Worm (Caenorhabditis elegans) whole organism, L4 larva: Measurements from ENCODE around the gene cul-1.

Experiments
- F49E8.2 ChIP-seq: sonication (generic microtip); optimal IDR thresholded peaks from 2 replicates; lab custom pipeline; 2016; ENCODE audit warnings: missing compliant biosample characterization, mild to moderate bottlenecking, missing genetic modification characterization, borderline replicate concordance
- R02D3.7 ChIP-seq: fragments of 150-350 bp; sonication (generic microtip); optimal IDR thresholded peaks from 3 replicates; lab custom pipeline; 2014; ENCODE audit warnings: missing biosample characterization, missing genetic modification characterization
- T26A8.4 ChIP-seq: fragments of 200-800 bp; sonication (Bioruptor generic); IDR thresholded peaks from 2 replicates; pipeline ENCODE4 v1.3.6; 2022; ENCODE audit warnings: missing genetic modification characterization, missing compliant biosample characterization
- Y75B8A.6 ChIP-seq: fragments of 200-800 bp; sonication (Bioruptor generic); IDR thresholded peaks from 2 replicates; pipeline ENCODE4 v1.3.6; 2022; ENCODE audit warnings: missing genetic modification reagents, missing genetic modification characterization, missing compliant biosample characterization
- aha-1 ChIP-seq: fragments of 150-350 bp; peaks from one replicate; lab custom pipeline; 2014; ENCODE audit warnings: missing biosample characterization, missing genetic modification characterization
- aly-2 ChIP-seq: sonication (generic microtip); optimal IDR thresholded peaks from 2 replicates; lab custom pipeline; 2018; ENCODE audit warnings: missing biosample characterization, missing genetic modification characterization
- arid-1 ChIP-seq: fragments of 200-800 bp; sonication (Bioruptor generic); conservative IDR thresholded peaks from 2 replicates; pipeline ENCODE4 v1.3.6; 2022; ENCODE audit warnings: missing genetic modification reagents, missing genetic modification characterization, missing compliant biosample characterization
- ceh-20 ChIP-seq: fragments of 200-800 bp; sonication (Bioruptor generic); IDR thresholded peaks from 2 replicates; pipeline ENCODE4 v1.3.6; 2022; ENCODE audit warnings: missing genetic modification reagents, missing genetic modification characterization, missing compliant biosample characterization
- ceh-82 ChIP-seq: sonication (generic microtip); optimal IDR thresholded peaks from 2 replicates; lab custom pipeline; 2017; ENCODE audit warnings: missing biosample characterization, missing genetic modification characterization
- ces-1 ChIP-seq: fragments of 150-350 bp; sonication (generic microtip); optimal IDR thresholded peaks from 4 replicates; lab custom pipeline; 2014; ENCODE audit warnings: missing biosample characterization, missing genetic modification reagents, missing genetic modification characterization
- daf-12 ChIP-seq: fragments of 150-350 bp; optimal IDR thresholded peaks from 2 replicates; lab custom pipeline; 2014; ENCODE audit warnings: missing biosample characterization, missing genetic modification reagents, missing genetic modification characterization
- daf-16 ChIP-seq, 3 experiments: sonication (generic microtip); optimal IDR thresholded peaks; 2 replicates each; lab custom pipeline; 2016 to 2017; ENCODE audit warnings: missing genetic modification characterization in 3 of 3, missing genetic modification reagents in 3 of 3, mild to moderate bottlenecking in 2 of 3, missing compliant biosample characterization in 2 of 3, missing biosample characterization in 1 of 3, moderate library complexity in 1 of 3
- daf-19 ChIP-seq: fragments of 200-800 bp; sonication (Bioruptor generic); conservative IDR thresholded peaks from 2 replicates; pipeline ENCODE4 v1.3.6; 2022; ENCODE audit warnings: missing genetic modification characterization, missing compliant biosample characterization
- daf-8 ChIP-seq: fragments of 200-800 bp; sonication (Bioruptor generic); IDR thresholded peaks from 2 replicates; pipeline ENCODE4 v1.3.6; 2022; ENCODE audit warnings: missing genetic modification characterization, missing compliant biosample characterization
- dmd-6 ChIP-seq: fragments of 200-800 bp; sonication (Bioruptor generic); IDR thresholded peaks from 2 replicates; pipeline ENCODE4 v1.3.6; 2022; ENCODE audit warnings: missing genetic modification reagents, missing genetic modification characterization, missing compliant biosample characterization
- dmd-8 ChIP-seq: fragments of 200-800 bp; sonication (Bioruptor generic); IDR thresholded peaks from 2 replicates; pipeline ENCODE4 v1.3.6; 2022; ENCODE audit warnings: missing genetic modification characterization, missing compliant biosample characterization
- dmd-9 ChIP-seq: fragments of 200-800 bp; sonication (Bioruptor generic); IDR thresholded peaks from 2 replicates; pipeline ENCODE4 v1.3.6; 2022; ENCODE audit warnings: missing genetic modification reagents, missing genetic modification characterization, missing compliant biosample characterization
- dpl-1 ChIP-seq: fragments of 150-350 bp; optimal IDR thresholded peaks from 2 replicates; lab custom pipeline; 2014; ENCODE audit warnings: missing biosample characterization, missing genetic modification reagents, missing genetic modification characterization
- duxl-1 ChIP-seq: sonication (generic microtip); optimal IDR thresholded peaks from 2 replicates; lab custom pipeline; 2016; ENCODE audit warnings: mild to moderate bottlenecking, missing genetic modification characterization, moderate library complexity, missing compliant biosample characterization; ENCODE audit not compliant: poor library complexity
- dve-1 ChIP-seq: sonication (generic microtip); optimal IDR thresholded peaks from 2 replicates; lab custom pipeline; 2017; ENCODE audit warnings: antibody characterized with exemption, mild to moderate bottlenecking, missing genetic modification characterization, missing compliant biosample characterization; ENCODE audit not compliant: insufficient read depth
- egl-27 ChIP-seq: sonication (generic microtip); optimal IDR thresholded peaks from 3 replicates; lab custom pipeline; 2017; ENCODE audit warnings: missing biosample characterization, missing genetic modification reagents, missing genetic modification characterization
- gei-8 ChIP-seq: fragments of 200-800 bp; sonication (Bioruptor generic); optimal IDR thresholded peaks from 2 replicates; lab custom pipeline; 2018; ENCODE audit warnings: mild to moderate bottlenecking, missing genetic modification characterization, missing compliant biosample characterization
- hif-1 ChIP-seq, 2 experiments: sonication (generic microtip); optimal IDR thresholded peaks; 2 replicates each; lab custom pipeline; 2016 to 2017; ENCODE audit warnings: missing compliant biosample characterization in 2 of 2, missing genetic modification characterization in 2 of 2, missing genetic modification reagents in 2 of 2, missing genotype in 2 of 2, mild to moderate bottlenecking in 1 of 2
- hmg-1.1 ChIP-seq: fragments of 200-800 bp; sonication (Bioruptor generic); IDR thresholded peaks from 2 replicates; pipeline ENCODE4 v1.3.6; 2022; ENCODE audit warnings: missing genetic modification reagents, missing genetic modification characterization, missing compliant biosample characterization
- lin-15B ChIP-seq: fragments of 150-350 bp; sonication (generic microtip); optimal IDR thresholded peaks from 3 replicates; lab custom pipeline; 2014; ENCODE audit warnings: missing biosample characterization, missing genetic modification characterization
- lin-29 ChIP-seq: fragments of 200-800 bp; sonication (Bioruptor generic); IDR thresholded peaks from 2 replicates; pipeline ENCODE4 v1.3.6; 2022; ENCODE audit warnings: missing genetic modification reagents, missing genetic modification characterization, missing compliant biosample characterization
- lin-39 ChIP-seq: fragments of 150-350 bp; optimal IDR thresholded peaks from 2 replicates; lab custom pipeline; 2014; ENCODE audit warnings: missing biosample characterization, missing genetic modification reagents, missing genetic modification characterization
- lsy-2 ChIP-seq, 2 experiments: fragments of 150-350 bp in 1 of 2; sonication (generic microtip) in 1 of 2; optimal IDR thresholded peaks; 2 replicates each; lab custom pipeline; 2014 to 2017; ENCODE audit warnings: missing biosample characterization in 2 of 2, missing genetic modification characterization in 2 of 2
- mdt-29 ChIP-seq: fragments of 200-800 bp; sonication (Bioruptor generic); IDR thresholded peaks from 2 replicates; pipeline ENCODE4 v1.3.6; 2022; ENCODE audit warnings: missing genetic modification reagents, missing genetic modification characterization, missing compliant biosample characterization
- mep-1 ChIP-seq: fragments of 150-350 bp; sonication (generic microtip); optimal IDR thresholded peaks from 3 replicates; lab custom pipeline; 2014; ENCODE audit warnings: missing biosample characterization, missing genetic modification characterization
- mes-2 ChIP-seq: sonication (generic microtip); optimal IDR thresholded peaks from 2 replicates; lab custom pipeline; 2016; ENCODE audit warnings: missing genotype, mild to moderate bottlenecking, missing genetic modification characterization, missing compliant biosample characterization; ENCODE audit not compliant: poor library complexity, severe bottlenecking
- mxl-2 ChIP-seq: fragments of 200-800 bp; sonication (Bioruptor generic); conservative IDR thresholded peaks from 2 replicates; pipeline ENCODE4 v1.3.6; 2022; ENCODE audit warnings: missing genetic modification reagents, missing genetic modification characterization, missing compliant biosample characterization
- nhr-111 ChIP-seq: fragments of 200-800 bp; sonication (Bioruptor generic); optimal IDR thresholded peaks from 2 replicates; lab custom pipeline; 2018; ENCODE audit warnings: mild to moderate bottlenecking, missing genetic modification characterization, missing compliant biosample characterization
- nhr-28 ChIP-seq: fragments of 150-350 bp; optimal IDR thresholded peaks from 2 replicates; lab custom pipeline; 2014; ENCODE audit warnings: missing biosample characterization, missing genetic modification characterization
- nhr-41 ChIP-seq: fragments of 200-800 bp; sonication (Bioruptor generic); IDR thresholded peaks from 2 replicates; pipeline ENCODE4 v1.3.6; 2022; ENCODE audit warnings: missing genetic modification reagents, missing genetic modification characterization, missing compliant biosample characterization
- nhr-76 ChIP-seq: fragments of 150-350 bp; optimal IDR thresholded peaks from 2 replicates; lab custom pipeline; 2014; ENCODE audit warnings: missing biosample characterization, missing genetic modification characterization
- saeg-2 ChIP-seq: fragments of 200-800 bp; sonication (Bioruptor generic); IDR thresholded peaks from 2 replicates; pipeline ENCODE4 v1.3.6; 2022; ENCODE audit warnings: missing genetic modification reagents, missing genetic modification characterization, missing compliant biosample characterization
- set-16 ChIP-seq: fragments of 200-800 bp; sonication (Bioruptor generic); IDR thresholded peaks from 2 replicates; pipeline ENCODE4 v1.3.6; 2022; ENCODE audit warnings: missing genetic modification reagents, missing genetic modification characterization, missing compliant biosample characterization
- spr-1 ChIP-seq: sonication (generic microtip); optimal IDR thresholded peaks from 2 replicates; lab custom pipeline; 2016; ENCODE audit warnings: mild to moderate bottlenecking, missing genetic modification characterization, missing compliant biosample characterization
- tra-1 ChIP-seq: fragments of 200-800 bp; sonication (Bioruptor generic); IDR thresholded peaks from 2 replicates; pipeline ENCODE4 v1.3.6; 2022; ENCODE audit warnings: missing genetic modification reagents, missing genetic modification characterization, missing compliant biosample characterization
- unc-39 ChIP-seq: sonication (generic microtip); optimal IDR thresholded peaks from 2 replicates; lab custom pipeline; 2017; ENCODE audit warnings: missing biosample characterization, missing genetic modification characterization
- unc-62 ChIP-seq, 3 experiments: fragments of 150-350 bp in 1 of 3; sonication (generic microtip); optimal IDR thresholded peaks in 2 of 3; peaks in 1 of 3; 1 replicate in 1 of 3; 2 replicates in 2 of 3; lab custom pipeline; 2014 to 2017; ENCODE audit warnings: missing biosample characterization in 3 of 3, missing genetic modification characterization in 3 of 3, missing genetic modification reagents in 3 of 3, missing genotype in 1 of 3
- vab-7 ChIP-seq: fragments of 200-800 bp; sonication (Bioruptor generic); IDR thresholded peaks from 2 replicates; pipeline ENCODE4 v1.3.6; 2022; ENCODE audit warnings: missing genetic modification reagents, missing genetic modification characterization, missing compliant biosample characterization
- zfp-2 ChIP-seq: sonication (generic microtip); optimal IDR thresholded peaks from 2 replicates; lab custom pipeline; 2016; ENCODE audit warnings: mild to moderate bottlenecking, missing genetic modification characterization, missing compliant biosample characterization
- zfp-3 ChIP-seq: fragments of 200-800 bp; sonication (Bioruptor generic); conservative IDR thresholded peaks from 2 replicates; pipeline ENCODE4 v1.3.6; 2022; ENCODE audit warnings: missing genetic modification reagents, missing genetic modification characterization, missing compliant biosample characterization
- zip-11 ChIP-seq: fragments of 200-800 bp; sonication (Bioruptor generic); IDR thresholded peaks from 2 replicates; pipeline ENCODE4 v1.3.6; 2022; ENCODE audit warnings: missing genetic modification characterization, missing compliant biosample characterization
- zip-2 ChIP-seq: fragments of 150-350 bp; optimal IDR thresholded peaks from 2 replicates; lab custom pipeline; 2014; ENCODE audit warnings: missing biosample characterization, missing genetic modification characterization

The cul-1 gene

DNA sequence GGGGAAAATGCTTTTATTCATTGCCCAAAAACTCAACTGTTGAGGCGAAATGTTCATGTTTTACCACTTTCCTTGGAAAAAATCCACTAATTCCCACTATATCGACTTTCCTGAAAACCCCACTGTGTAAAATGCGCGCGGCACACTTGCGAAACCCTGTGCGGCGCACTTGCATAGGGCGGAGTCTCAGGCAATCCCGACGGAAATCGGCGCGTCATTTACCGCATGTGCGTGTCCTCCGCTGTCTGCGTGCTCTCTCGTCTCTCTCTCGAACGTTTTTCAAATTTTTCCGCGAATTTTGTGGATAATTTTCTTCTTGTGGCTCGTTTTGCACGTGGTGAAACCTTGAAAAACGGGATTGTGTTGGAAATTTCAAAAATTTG is 9.9 kb upstream of the cul-1 start, which contains the start of gene atx-2 (continued):
- TF ChIP-seq zip-11, result 0 out of 2 replicates have a peak, but pooled peaks have one; percentile 38
- no peak for TF ChIP-seq lin-39 (tag; lab: Kevin White, UChicago)
- TF ChIP-seq nhr-28 (tag; lab: Kevin White, UChicago), result peak; percentile 23
- TF ChIP-seq nhr-41, result peak; percentile 92
- peak; percentile 91 for TF ChIP-seq T26A8.4 (GFP tag; lab: Robert Waterston, UW)
- no peak for TF ChIP-seq zip-2 (tag; lab: Kevin White, UChicago)
- no peak for TF ChIP-seq nhr-76 (tag; lab: Kevin White, UChicago)
- no peak for TF ChIP-seq daf-12 (tag; lab: Kevin White, UChicago)
- peak; percentile 91 for TF ChIP-seq duxl-1 (tag; lab: Kevin White, UChicago)
- peak; percentile 80 for TF ChIP-seq zfp-3 (GFP tag; lab: Robert Waterston, UW)
- TF ChIP-seq dmd-8, result peak; percentile 93
- TF ChIP-seq aly-2 (tag; lab: Kevin White, UChicago), result no peak
- no peak for TF ChIP-seq daf-8 (GFP tag; lab: Robert Waterston, UW)
- TF ChIP-seq saeg-2 (GFP tag; lab: Robert Waterston, UW), result 0 out of 2 replicates have a peak, but pooled peaks have one; percentile 61
- TF ChIP-seq F49E8.2 (tag; lab: Kevin White, UChicago), result peak; percentile 68
- no peak for TF ChIP-seq egl-27 (tag; lab: Kevin White, UChicago)
- no peak for TF ChIP-seq unc-62 (GFP tag; optimal IDR thresholded peaks at IDR 0.05 in 1 of 2; lab: Kevin White, UChicago)
- no peak for TF ChIP-seq unc-62 (tag; optimal IDR thresholded peaks at IDR 0.05; lab: Kevin White, UChicago)
- TF ChIP-seq unc-39 (tag; lab: Kevin White, UChicago), result no peak
- TF ChIP-seq dmd-9 (GFP tag; lab: Robert Waterston, UW), result peak; percentile 90
- peak; percentile 72 for TF ChIP-seq lin-15B
- peak; percentile 97 for TF ChIP-seq vab-7
- TF ChIP-seq Y75B8A.6 (GFP tag; lab: Robert Waterston, UW), result peak; percentile 71; the same call in 1 of the 2 replicates
- peak; percentile 62 for TF ChIP-seq nhr-111 (GFP tag; lab: Kevin White, UChicago)
- peak; percentile 82 for TF ChIP-seq dve-1
- no peak for TF ChIP-seq ceh-82
- no peak for TF ChIP-seq zfp-2 (tag; lab: Kevin White, UChicago)

DNA sequence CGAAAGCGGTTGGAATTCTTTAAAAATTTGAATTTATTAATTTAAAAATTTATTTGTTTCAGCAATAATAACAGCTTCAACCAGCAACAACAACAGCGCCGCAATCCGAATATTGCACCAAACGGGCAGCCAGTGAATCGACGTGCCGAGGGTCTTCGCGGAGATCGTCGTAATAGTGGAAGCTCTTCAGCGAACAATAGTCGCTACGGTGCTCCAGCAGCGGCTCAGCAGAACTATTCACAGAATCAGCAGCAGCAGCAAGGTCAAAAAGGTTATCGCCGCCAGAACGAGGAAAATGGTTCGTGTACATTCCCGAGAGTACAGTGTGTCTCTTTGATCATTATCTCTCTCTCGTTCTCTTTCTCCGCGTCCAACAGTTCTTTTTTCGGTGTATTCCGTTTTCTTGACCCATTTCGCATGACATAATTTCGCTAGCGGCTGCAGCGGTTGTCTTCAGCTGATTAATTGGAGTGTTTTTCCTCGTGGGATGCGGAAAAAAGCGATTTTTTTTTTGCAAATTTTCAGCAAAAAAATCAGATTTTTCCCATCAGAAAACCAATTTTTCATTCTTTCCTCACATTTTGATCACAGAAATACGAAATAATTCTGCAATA is 8.0 kb upstream of the cul-1 start:
- TF ChIP-seq aha-1 (peak; percentile 56), spr-1 (tag; lab: Kevin White, UChicago) (no peak), unc-39 (tag; lab: Kevin White, UChicago) (no peak), mdt-29 (GFP tag; lab: Robert Waterston, UW) (no peak), daf-16 (GFP tag; optimal IDR thresholded peaks at IDR 0.05; lab: Kevin White, UChicago) (no peak), daf-16 (tag; optimal IDR thresholded peaks at IDR 0.05; lab: Kevin White, UChicago) (no peak), tra-1 (GFP tag; lab: Robert Waterston, UW) (no peak), ces-1 (GFP tag; lab: Kevin White, UChicago) (no peak), set-16 (peak; percentile 46; the same call in 1 of the 2 replicates), ceh-20 (GFP tag; lab: Robert Waterston, UW) (no peak), hmg-1.1 (GFP tag; lab: Robert Waterston, UW) (0 out of 2 replicates have a peak, but pooled peaks have one; percentile 14), dmd-6 (GFP tag; lab: Robert Waterston, UW) (no peak)
- TF ChIP-seq, all 104 proteins: peak for 3

DNA sequence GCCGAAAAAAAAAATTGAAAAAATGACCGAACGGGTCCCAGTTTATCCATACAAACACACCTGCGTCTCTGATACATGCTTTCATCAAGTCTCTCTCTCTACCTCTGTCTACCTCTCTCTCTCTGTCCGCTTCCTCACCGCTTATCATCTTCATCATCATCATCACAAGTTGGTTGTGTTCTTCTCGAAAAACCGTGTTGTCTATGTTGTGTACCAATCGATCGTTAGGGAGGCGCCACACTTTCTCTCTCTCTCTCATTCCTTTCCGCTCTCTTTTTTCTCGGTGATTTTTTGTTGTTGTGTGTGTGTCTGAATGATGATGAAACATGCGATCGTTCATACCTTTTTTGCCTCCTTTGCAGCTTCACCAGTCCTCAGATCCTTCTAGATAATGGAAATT is 7.4 kb upstream of the cul-1 start:
- peak in 1 of 2 experiments; percentile 25 for TF ChIP-seq unc-62 (GFP tag; optimal IDR thresholded peaks at IDR 0.05 in 1 of 2; lab: Kevin White, UChicago)
- no peak for TF ChIP-seq unc-62 (tag; optimal IDR thresholded peaks at IDR 0.05; lab: Kevin White, UChicago)
- peak; percentile 64 for TF ChIP-seq mep-1 (tag; lab: Kevin White, UChicago)
- no peak for TF ChIP-seq gei-8 (GFP tag; lab: Kevin White, UChicago)
- peak; percentile 64 for TF ChIP-seq dve-1
- peak in 1 of 2 experiments; percentile 64 for TF ChIP-seq lsy-2 (tag; optimal IDR thresholded peaks at IDR 0.05; lab: Kevin White, UChicago)
- TF ChIP-seq mxl-2 (GFP tag; lab: Robert Waterston, UW), result no peak
- no peak for TF ChIP-seq lin-29 (GFP tag; lab: Robert Waterston, UW)
- TF ChIP-seq aha-1, result peak; percentile 94
- TF ChIP-seq R02D3.7 (tag; lab: Kevin White, UChicago), result no peak
- peak; percentile 50 for TF ChIP-seq mes-2
- peak in 1 of 2 experiments; percentile 29 for TF ChIP-seq hif-1 (tag; optimal IDR thresholded peaks at IDR 0.05; lab: Kevin White, UChicago)
- peak; percentile 3 for TF ChIP-seq dpl-1 (GFP tag; lab: Kevin White, UChicago)
- no peak for TF ChIP-seq arid-1 (GFP tag; lab: Robert Waterston, UW)
- TF ChIP-seq daf-19 (GFP tag; lab: Robert Waterston, UW), result no peak
